Fruit fly (Drosophila melanogaster): ENCODE data around the gene CG4374.

DNA sequence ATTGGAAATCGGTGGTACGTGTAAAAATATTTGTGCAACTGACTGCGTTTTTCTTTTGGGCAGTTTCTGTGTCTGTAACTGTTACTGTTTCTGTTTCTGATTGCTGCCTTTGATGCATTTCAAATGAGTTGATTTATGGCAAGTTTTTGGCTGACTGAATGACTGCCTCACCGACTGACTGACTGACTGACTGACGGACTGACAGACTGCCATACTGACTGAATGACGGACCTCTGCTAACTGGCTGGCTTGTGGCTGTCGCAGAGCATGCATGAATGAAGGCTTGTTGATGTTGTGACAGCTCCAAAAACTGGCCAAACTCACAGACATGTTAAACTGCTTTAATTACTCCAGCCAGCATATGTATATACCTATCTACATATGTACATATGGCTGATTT lies 31.4 kb upstream of the CG4374 start:
- TF ChIP-seq CG33017 (tag; optimal IDR thresholded peaks at IDR 0.05) (no peak), CG14711 (tag; optimal IDR thresholded peaks at IDR 0.05) (no peak), cic (GFP tag; optimal IDR thresholded peaks at IDR 0.05) (no peak), pad (GFP tag; optimal IDR thresholded peaks at IDR 0.05) (no peak), Crg-1 (GFP tag; optimal IDR thresholded peaks at IDR 0.05) (no peak), toe (GFP tag; optimal IDR thresholded peaks at IDR 0.05) (no peak)

All from whole organism, adult.